Fruit fly (Drosophila melanogaster) whole organism, prepupa: ENCODE measurements around the gene Rel.

Source experiments
- Blimp-1 ChIP-seq: fragments of 200-800 bp; sonication (Bioruptor generic); optimal IDR thresholded peaks from 3 replicates; lab custom pipeline; 2017; ENCODE audit warnings: missing biosample characterization, missing genetic modification characterization, mild to moderate bottlenecking, moderate library complexity, missing genetic modification reagents
- CG10669 ChIP-seq: fragments of 200-800 bp; sonication (Bioruptor generic); optimal IDR thresholded peaks from 3 replicates; lab custom pipeline; 2018; ENCODE audit warnings: missing biosample characterization, mild to moderate bottlenecking, missing genetic modification characterization, moderate library complexity
- CG11294 ChIP-seq: fragments of 200-800 bp; sonication (Bioruptor generic); IDR thresholded peaks from 2 replicates; pipeline ENCODE4 v1.3.6; 2022; ENCODE audit warnings: missing biosample characterization, missing genetic modification characterization
- CG11762 ChIP-seq: fragments of 200-800 bp; sonication (Bioruptor generic); optimal IDR thresholded peaks from 3 replicates; lab custom pipeline; 2016; ENCODE audit warnings: missing biosample characterization, missing genetic modification characterization; ENCODE audit not compliant: insufficient read depth
- CG11902 ChIP-seq: fragments of 200-800 bp; sonication (Bioruptor generic); optimal IDR thresholded peaks from 3 replicates; lab custom pipeline; 2016; ENCODE audit warnings: missing biosample characterization, missing genetic modification characterization
- CG15336 ChIP-seq: fragments of 200-800 bp; sonication (Bioruptor generic); IDR thresholded peaks from 2 replicates; pipeline ENCODE4 v1.3.6; 2022; ENCODE audit warnings: missing biosample characterization, missing genetic modification characterization
- CG1621 ChIP-seq: fragments of 200-800 bp; sonication (Bioruptor generic); optimal IDR thresholded peaks from 3 replicates; lab custom pipeline; 2018; ENCODE audit warnings: missing biosample characterization, mild to moderate bottlenecking, missing genetic modification characterization
- CG16779 ChIP-seq: fragments of 200-800 bp; sonication (Bioruptor generic); optimal IDR thresholded peaks from 3 replicates; lab custom pipeline; 2017; ENCODE audit warnings: missing biosample characterization, mild to moderate bottlenecking, missing genetic modification characterization
- CG31627 ChIP-seq: fragments of 200-800 bp; sonication (Bioruptor generic); optimal IDR thresholded peaks from 3 replicates; lab custom pipeline; 2016; ENCODE audit warnings: missing biosample characterization, missing genetic modification characterization
- CG32006 ChIP-seq: fragments of 200-800 bp; sonication (Bioruptor generic); optimal IDR thresholded peaks from 3 replicates; lab custom pipeline; 2017; ENCODE audit warnings: missing biosample characterization, mild to moderate bottlenecking, missing genetic modification characterization
- CG34406 ChIP-seq: fragments of 200-800 bp; sonication (Bioruptor generic); optimal IDR thresholded peaks from 3 replicates; lab custom pipeline; 2016; ENCODE audit warnings: missing biosample characterization, missing genetic modification characterization
- CG3919 ChIP-seq: fragments of 200-800 bp; sonication (Bioruptor generic); optimal IDR thresholded peaks from 3 replicates; lab custom pipeline; 2016; ENCODE audit warnings: missing biosample characterization, missing genetic modification characterization
- CG4318 ChIP-seq: fragments of 200-800 bp; sonication (Bioruptor generic); optimal IDR thresholded peaks from 3 replicates; lab custom pipeline; 2017; ENCODE audit warnings: missing biosample characterization, mild to moderate bottlenecking, missing genetic modification characterization
- CG6163 ChIP-seq: fragments of 200-800 bp; sonication (Bioruptor generic); IDR thresholded peaks from 3 replicates; pipeline ENCODE4 v1.3.6; 2022; ENCODE audit warnings: missing biosample characterization, missing genetic modification characterization
- CG6792 ChIP-seq: fragments of 200-800 bp; sonication (Bioruptor generic); optimal IDR thresholded peaks from 3 replicates; lab custom pipeline; 2016; ENCODE audit warnings: missing biosample characterization, missing genetic modification characterization
- CG6808 ChIP-seq: fragments of 200-800 bp; sonication (Bioruptor generic); optimal IDR thresholded peaks from 3 replicates; lab custom pipeline; 2017; ENCODE audit warnings: missing biosample characterization, missing genetic modification characterization, mild to moderate bottlenecking, moderate library complexity, missing genetic modification reagents
- CG7368 ChIP-seq: fragments of 200-800 bp; sonication (Bioruptor generic); optimal IDR thresholded peaks from 3 replicates; lab custom pipeline; 2016; ENCODE audit warnings: missing biosample characterization, missing genetic modification characterization
- CG8119 ChIP-seq: fragments of 200-800 bp; sonication (Bioruptor generic); IDR thresholded peaks from 3 replicates; pipeline ENCODE4 v1.3.6; 2022; ENCODE audit warnings: missing biosample characterization, missing genetic modification characterization
- CG8319 ChIP-seq: fragments of 200-800 bp; sonication (Bioruptor generic); optimal IDR thresholded peaks from 3 replicates; lab custom pipeline; 2016; ENCODE audit warnings: missing biosample characterization, missing genetic modification characterization
- CG8632 ChIP-seq: fragments of 200-800 bp; sonication (Bioruptor generic); optimal IDR thresholded peaks from 3 replicates; lab custom pipeline; 2016; ENCODE audit warnings: missing biosample characterization, missing genetic modification characterization
- CG9139 ChIP-seq: fragments of 200-800 bp; sonication (Bioruptor generic); optimal IDR thresholded peaks from 3 replicates; lab custom pipeline; 2017; ENCODE audit warnings: missing biosample characterization, mild to moderate bottlenecking, missing genetic modification characterization
- Eip78C ChIP-seq: fragments of 200-800 bp; sonication (Bioruptor generic); peaks from one replicate; lab custom pipeline; 2016; ENCODE audit warnings: missing biosample characterization, missing genetic modification characterization
- Eip93F ChIP-seq: fragments of 200-800 bp; sonication (Bioruptor generic); optimal IDR thresholded peaks from 2 replicates; lab custom pipeline; 2016; ENCODE audit warnings: missing biosample characterization, mild to moderate bottlenecking, missing genetic modification characterization
- Ets21C ChIP-seq: fragments of 200-800 bp; sonication (Bioruptor generic); optimal IDR thresholded peaks from 3 replicates; lab custom pipeline; 2016; ENCODE audit warnings: missing biosample characterization, missing genetic modification characterization
- Ets96B ChIP-seq: fragments of 200-800 bp; optimal IDR thresholded peaks from 2 replicates; lab custom pipeline; 2019; ENCODE audit warnings: missing biosample characterization, mild to moderate bottlenecking, missing genetic modification characterization, moderate library complexity
- Gug ChIP-seq: fragments of 200-800 bp; sonication (Bioruptor generic); IDR thresholded peaks from 2 replicates; pipeline ENCODE4 v1.3.6; 2022; ENCODE audit warnings: missing biosample characterization, missing genetic modification characterization
- Hr38 ChIP-seq: sonication (Bioruptor generic); optimal IDR thresholded peaks from 2 replicates; lab custom pipeline; 2016; ENCODE audit warnings: missing biosample characterization, missing genetic modification characterization
- Hr39 ChIP-seq: fragments of 200-800 bp; sonication (Bioruptor generic); optimal IDR thresholded peaks from 2 replicates; lab custom pipeline; 2016; ENCODE audit warnings: missing biosample characterization, missing genetic modification characterization
- Hr4 ChIP-seq: fragments of 200-800 bp; sonication (Bioruptor generic); optimal IDR thresholded peaks from 3 replicates; lab custom pipeline; 2016; ENCODE audit warnings: missing biosample characterization, missing genetic modification characterization
- Lpt ChIP-seq: fragments of 200-800 bp; sonication (Bioruptor generic); optimal IDR thresholded peaks from 3 replicates; lab custom pipeline; 2016; ENCODE audit warnings: missing biosample characterization, missing genetic modification characterization
- Met ChIP-seq: fragments of 200-800 bp; sonication (Bioruptor generic); optimal IDR thresholded peaks from 3 replicates; lab custom pipeline; 2016; ENCODE audit warnings: missing biosample characterization, missing genetic modification characterization
- OdsH ChIP-seq: fragments of 200-800 bp; sonication (Bioruptor generic); optimal IDR thresholded peaks from 3 replicates; lab custom pipeline; 2016; ENCODE audit warnings: missing biosample characterization, missing genetic modification characterization
- Smox ChIP-seq: fragments of 200-800 bp; sonication (Bioruptor generic); optimal IDR thresholded peaks from 3 replicates; lab custom pipeline; 2016; ENCODE audit warnings: missing biosample characterization, missing genetic modification characterization
- Sox102F ChIP-seq: fragments of 200-800 bp; sonication (Bioruptor generic); optimal IDR thresholded peaks from 2 replicates; lab custom pipeline; 2016; ENCODE audit warnings: missing biosample characterization, mild to moderate bottlenecking, missing genetic modification characterization
- Sox14 ChIP-seq: fragments of 200-800 bp; sonication (Bioruptor generic); optimal IDR thresholded peaks from 3 replicates; lab custom pipeline; 2016; ENCODE audit warnings: missing biosample characterization, missing genetic modification characterization
- Sox15 ChIP-seq: fragments of 200-800 bp; sonication (Bioruptor generic); optimal IDR thresholded peaks from 3 replicates; lab custom pipeline; 2016; ENCODE audit warnings: missing biosample characterization, missing genetic modification characterization
- achi ChIP-seq: fragments of 200-800 bp; sonication (Bioruptor generic); optimal IDR thresholded peaks from 3 replicates; lab custom pipeline; 2016; ENCODE audit warnings: missing biosample characterization, missing genetic modification characterization
- acj6 ChIP-seq: fragments of 200-800 bp; sonication (Bioruptor generic); optimal IDR thresholded peaks from 3 replicates; lab custom pipeline; 2016; ENCODE audit warnings: missing biosample characterization, missing genetic modification characterization
- dac ChIP-seq: fragments of 200-800 bp; sonication (Bioruptor generic); optimal IDR thresholded peaks from 2 replicates; lab custom pipeline; 2017; ENCODE audit warnings: missing biosample characterization, mild to moderate bottlenecking, missing genetic modification characterization
- dsx ChIP-seq: fragments of 200-800 bp; optimal IDR thresholded peaks from 3 replicates; lab custom pipeline; 2019; ENCODE audit warnings: missing biosample characterization, mild to moderate bottlenecking, missing genetic modification characterization, moderate library complexity; ENCODE audit not compliant: poor library complexity, severe bottlenecking
- fd59A ChIP-seq: fragments of 200-800 bp; sonication (Bioruptor generic); optimal IDR thresholded peaks from 2 replicates; lab custom pipeline; 2017; ENCODE audit warnings: missing biosample characterization, mild to moderate bottlenecking, missing genetic modification characterization, missing genetic modification reagents
- fkh ChIP-seq: fragments of 200-800 bp; sonication (Bioruptor generic); optimal IDR thresholded peaks from 3 replicates; lab custom pipeline; 2017; ENCODE audit warnings: missing biosample characterization, mild to moderate bottlenecking, missing genetic modification characterization, moderate library complexity
- lz ChIP-seq: fragments of 200-800 bp; sonication (Bioruptor generic); optimal IDR thresholded peaks from 3 replicates; lab custom pipeline; 2016; ENCODE audit warnings: missing biosample characterization, missing genetic modification characterization
- net ChIP-seq: fragments of 200-800 bp; sonication (Bioruptor generic); optimal IDR thresholded peaks from 3 replicates; lab custom pipeline; 2016; ENCODE audit warnings: missing biosample characterization, missing genetic modification characterization
- pdm3 ChIP-seq: fragments of 200-800 bp; sonication (Bioruptor generic); optimal IDR thresholded peaks from 3 replicates; lab custom pipeline; 2016; ENCODE audit warnings: missing biosample characterization, missing genetic modification characterization
- salr ChIP-seq, 2 experiments: fragments of 200-800 bp; sonication (Bioruptor generic); optimal IDR thresholded peaks; 3 replicates each; lab custom pipeline; 2016 to 2018; ENCODE audit warnings: missing biosample characterization in 2 of 2, missing genetic modification characterization in 2 of 2, mild to moderate bottlenecking in 1 of 2
- spab ChIP-seq: fragments of 200-800 bp; sonication (Bioruptor generic); optimal IDR thresholded peaks from 2 replicates; lab custom pipeline; 2017; ENCODE audit warnings: missing biosample characterization, mild to moderate bottlenecking, missing genetic modification characterization, missing genetic modification reagents
- ss ChIP-seq, 2 experiments: fragments of 200-800 bp; sonication (Bioruptor generic); optimal IDR thresholded peaks; 2 replicates in 1 of 2; 3 replicates in 1 of 2; lab custom pipeline; 2017 to 2018; ENCODE audit warnings: mild to moderate bottlenecking in 2 of 2, missing biosample characterization in 2 of 2, missing genetic modification characterization in 2 of 2, moderate library complexity in 1 of 2
- svp ChIP-seq: fragments of 200-800 bp; sonication (Bioruptor generic); peaks from one replicate; lab custom pipeline; 2016; ENCODE audit warnings: missing biosample characterization, missing genetic modification characterization
- topi ChIP-seq: fragments of 200-800 bp; sonication (Bioruptor generic); optimal IDR thresholded peaks from 3 replicates; lab custom pipeline; 2016; ENCODE audit warnings: missing biosample characterization, missing genetic modification characterization

The Rel gene

DNA sequence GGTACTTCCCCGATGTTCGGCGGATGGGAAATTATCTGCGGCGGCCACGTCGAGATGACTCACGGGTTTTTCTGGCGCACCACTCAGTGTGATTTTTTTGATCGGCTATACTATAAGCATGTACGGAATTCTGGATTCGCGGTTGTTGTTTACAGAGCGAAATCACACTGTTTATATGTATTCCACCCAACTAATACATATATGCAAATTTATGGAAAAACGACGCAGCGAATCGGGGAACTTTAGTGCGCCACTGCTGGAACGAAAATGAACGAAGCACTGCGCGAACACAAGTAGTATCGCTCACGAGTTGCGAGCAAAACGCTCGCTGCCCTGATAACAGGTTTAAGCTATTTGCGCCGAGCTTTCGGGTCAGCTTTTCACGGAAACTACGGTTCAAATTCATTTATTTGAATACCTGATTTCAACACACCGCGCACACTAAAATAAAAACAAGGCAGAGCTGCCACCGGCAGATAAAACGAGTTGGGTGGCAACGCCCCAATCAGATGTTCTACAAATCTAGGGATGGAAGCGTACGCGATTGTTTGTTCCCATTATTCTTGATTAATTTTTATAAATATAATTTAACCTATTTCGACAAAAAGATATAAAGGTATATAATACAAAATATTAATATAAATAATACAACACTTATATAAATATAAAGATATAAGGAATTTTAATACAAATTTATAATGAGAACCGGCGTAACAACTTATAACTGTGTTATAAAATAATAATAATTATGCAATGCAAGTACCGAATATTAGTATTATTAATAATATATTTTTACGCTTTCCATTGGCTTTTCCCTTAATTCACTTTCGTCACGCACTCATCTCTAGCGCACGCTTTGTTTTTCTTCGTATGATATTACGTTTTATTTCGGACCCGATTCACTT is at the start of gene Rel:
Rel (minus strand) TSS at position 417 of the 905 bp plus-strand sequence.
- TF ChIP-seq salr (GFP tag; optimal IDR thresholded peaks at IDR 0.05; lab: Kevin White, UChicago) (no peak), CG32006 (GFP tag; lab: Kevin White, UChicago) (peak; percentile 72), Hr4 (GFP tag; lab: Kevin White, UChicago) (peak; percentile 40), Gug (GFP tag; lab: Robert Waterston, UW) (no peak), CG34406 (GFP tag; lab: Kevin White, UChicago) (peak; percentile 72), Met (GFP tag; lab: Kevin White, UChicago) (peak; percentile 23), CG11902 (GFP tag; lab: Kevin White, UChicago) (no peak), CG6808 (GFP tag; lab: Kevin White, UChicago) (peak; percentile 18), CG16779 (peak; percentile 67), pdm3 (GFP tag; lab: Kevin White, UChicago) (peak; percentile 21), Eip93F (GFP tag; lab: Kevin White, UChicago) (peak; percentile 38), dac (GFP tag; lab: Kevin White, UChicago) (no peak), svp (GFP tag; lab: Kevin White, UChicago) (peak; percentile 90), Ets21C (no peak), CG1621 (tag; lab: Kevin White, UChicago) (peak; percentile 67), CG31627 (GFP tag; lab: Kevin White, UChicago) (peak; percentile 5), achi (peak; percentile 59), OdsH (GFP tag; lab: Kevin White, UChicago) (peak; percentile 62), CG3919 (GFP tag; lab: Kevin White, UChicago) (peak; percentile 53), CG11294 (GFP tag; lab: Robert Waterston, UW) (no peak), fkh (GFP tag; lab: Kevin White, UChicago) (peak; percentile 75), ss (GFP tag; optimal IDR thresholded peaks at IDR 0.05; lab: Kevin White, UChicago) (peak; percentile 17 to 21), Ets96B (tag; lab: Kevin White, UChicago) (peak; percentile 70), Lpt (no peak), CG7368 (GFP tag; lab: Kevin White, UChicago) (no peak), net (GFP tag; lab: Kevin White, UChicago) (no peak), Sox15 (no peak), fd59A (GFP tag; lab: Kevin White, UChicago) (peak; percentile 13), Eip78C (GFP tag; lab: Kevin White, UChicago) (peak; percentile 76), topi (peak; percentile 15), Sox102F (GFP tag; lab: Kevin White, UChicago) (peak; percentile 20), CG11762 (GFP tag; lab: Kevin White, UChicago) (peak; percentile 63), CG8319 (GFP tag; lab: Kevin White, UChicago) (no peak), Hr38 (GFP tag; lab: Kevin White, UChicago) (no peak), CG8119 (GFP tag; lab: Robert Waterston, UW) (no peak), spab (GFP tag; lab: Kevin White, UChicago) (no peak), CG8632 (GFP tag; lab: Kevin White, UChicago) (peak; percentile 62), acj6 (GFP tag; lab: Kevin White, UChicago) (peak; percentile 57), CG10669 (GFP tag; lab: Kevin White, UChicago) (no peak), CG15336 (GFP tag; lab: Robert Waterston, UW) (no peak), dsx (GFP tag; lab: Kevin White, UChicago) (peak; percentile 68), CG4318 (GFP tag; lab: Kevin White, UChicago) (no peak), Blimp-1 (GFP tag; lab: Kevin White, UChicago) (peak; percentile 72), CG6163 (GFP tag; lab: Robert Waterston, UW) (no peak), lz (GFP tag; lab: Kevin White, UChicago) (peak; percentile 16), Sox14 (GFP tag; lab: Kevin White, UChicago) (peak; percentile 13), CG9139 (GFP tag; lab: Kevin White, UChicago) (peak; percentile 7), CG6792 (GFP tag; lab: Kevin White, UChicago) (peak; percentile 28), Hr39 (peak; percentile 27), Smox (GFP tag; lab: Kevin White, UChicago) (peak; percentile 15)
